Fruit fly (Drosophila melanogaster) whole organism, wandering third instar larva: ENCODE measurements around the gene CG33229.

Experiments
- Abd-B ChIP-seq: fragments of >200 bp; optimal IDR thresholded peaks from 2 replicates; lab custom pipeline; 2017; ENCODE audit warnings: missing biosample characterization, missing genetic modification characterization
- CG32264 ChIP-seq: fragments of 200-800 bp; sonication (Bioruptor generic); optimal IDR thresholded peaks from 2 replicates; lab custom pipeline; 2016; ENCODE audit warnings: missing biosample characterization, missing genetic modification characterization
- CG9705 ChIP-seq: fragments of 200-800 bp; sonication (Bioruptor generic); optimal IDR thresholded peaks from 2 replicates; lab custom pipeline; 2018; ENCODE audit warnings: missing biosample characterization, mild to moderate bottlenecking, missing genetic modification characterization
- CrebA ChIP-seq: fragments of 200-800 bp; sonication (Bioruptor generic); optimal IDR thresholded peaks from 2 replicates; lab custom pipeline; 2016; ENCODE audit warnings: missing biosample characterization, mild to moderate bottlenecking, missing genetic modification characterization, borderline replicate concordance
- Dfd ChIP-seq: fragments of >200 bp; optimal IDR thresholded peaks from 2 replicates; lab custom pipeline; 2017; ENCODE audit warnings: missing biosample characterization, missing genetic modification characterization
- GATAd ChIP-seq: sonication (Bioruptor generic); optimal IDR thresholded peaks from 2 replicates; lab custom pipeline; 2016; ENCODE audit warnings: missing biosample characterization, missing genetic modification characterization
- HLH106 ChIP-seq: fragments of 200-800 bp; optimal IDR thresholded peaks from 3 replicates; lab custom pipeline; 2019; ENCODE audit warnings: missing biosample characterization, mild to moderate bottlenecking, missing genetic modification characterization, moderate library complexity
- Hnf4 ChIP-seq: fragments of 200-800 bp; sonication (Bioruptor generic); optimal IDR thresholded peaks from 2 replicates; lab custom pipeline; 2016; ENCODE audit warnings: missing biosample characterization, mild to moderate bottlenecking, missing genetic modification characterization
- Hr83 ChIP-seq: fragments of 200-300 bp; sonication (Bioruptor generic); optimal IDR thresholded peaks from 2 replicates; lab custom pipeline; 2016; ENCODE audit warnings: missing biosample characterization, mild to moderate bottlenecking, missing genetic modification characterization, moderate library complexity; ENCODE audit not compliant: poor library complexity, severe bottlenecking
- Jra ChIP-seq: sonication (Bioruptor generic); optimal IDR thresholded peaks from 2 replicates; lab custom pipeline; 2016; ENCODE audit warnings: missing biosample characterization, missing genetic modification characterization
- Myc ChIP-seq: fragments of >200 bp; optimal IDR thresholded peaks from 2 replicates; lab custom pipeline; 2017
- N ChIP-seq: fragments of >200 bp; optimal IDR thresholded peaks from 2 replicates; lab custom pipeline; 2018; ENCODE audit warnings: missing biosample characterization, missing external identifiers, missing genetic modification characterization
- OdsH ChIP-seq: fragments of 200-800 bp; sonication (Bioruptor generic); optimal IDR thresholded peaks from 2 replicates; lab custom pipeline; 2016; ENCODE audit warnings: missing biosample characterization, mild to moderate bottlenecking, missing genetic modification characterization
- Sp1 ChIP-seq: fragments of 200-800 bp; sonication (Bioruptor generic); optimal IDR thresholded peaks from 3 replicates; lab custom pipeline; 2019; ENCODE audit warnings: missing biosample characterization, mild to moderate bottlenecking, missing genetic modification characterization, moderate library complexity
- br ChIP-seq: fragments of 200-800 bp; sonication (Bioruptor generic); optimal IDR thresholded peaks from 2 replicates; lab custom pipeline; 2016; ENCODE audit warnings: missing biosample characterization, missing genetic modification characterization
- brk ChIP-seq: fragments of 200-800 bp; sonication (Bioruptor generic); optimal IDR thresholded peaks from 2 replicates; lab custom pipeline; 2016; ENCODE audit warnings: missing biosample characterization, mild to moderate bottlenecking, missing genetic modification characterization
- dl ChIP-seq, 2 experiments: fragments of 175-275, 200-275 bp in 1 of 2; fragments of 200-275 bp in 1 of 2; sonication (Bioruptor generic); optimal IDR thresholded peaks; lab custom pipeline; 2018; ENCODE audit warnings: mild to moderate bottlenecking in 2 of 2, missing biosample characterization in 2 of 2, missing genetic modification characterization in 2 of 2, moderate library complexity in 2 of 2; ENCODE audit not compliant: partially characterized antibody in 2 of 2, insufficient read depth in 1 of 2
- dsf ChIP-seq: sonication (Bioruptor generic); optimal IDR thresholded peaks from 2 replicates; lab custom pipeline; 2016; ENCODE audit warnings: missing biosample characterization, missing genetic modification characterization, borderline replicate concordance
- ey ChIP-seq: fragments of 200-800 bp; sonication (Bioruptor generic); optimal IDR thresholded peaks from 2 replicates; lab custom pipeline; 2016; ENCODE audit warnings: missing biosample characterization, missing genetic modification characterization
- foxo ChIP-seq, 2 experiments: fragments of 200-800 bp; sonication (Bioruptor generic); optimal IDR thresholded peaks; 2 replicates in 1 of 2; 3 replicates in 1 of 2; lab custom pipeline; 2016 to 2017; ENCODE audit warnings: missing biosample characterization in 2 of 2, missing genetic modification characterization in 2 of 2
- fru ChIP-seq: fragments of 200-800 bp; sonication (Bioruptor generic); optimal IDR thresholded peaks from 3 replicates; lab custom pipeline; 2016; ENCODE audit warnings: missing biosample characterization, mild to moderate bottlenecking, missing genetic modification characterization
- h ChIP-seq: fragments of 200-800 bp; sonication (Bioruptor generic); optimal IDR thresholded peaks from 3 replicates; lab custom pipeline; 2016; ENCODE audit warnings: missing biosample characterization, mild to moderate bottlenecking, missing genetic modification characterization
- jim ChIP-seq: fragments of 175-275, 200-325 bp; sonication (Bioruptor generic); optimal IDR thresholded peaks from 2 replicates; lab custom pipeline; 2016; ENCODE audit warnings: missing biosample characterization, mild to moderate bottlenecking, missing genetic modification characterization
- lola ChIP-seq: fragments of >200 bp; optimal IDR thresholded peaks from 2 replicates; lab custom pipeline; 2017; ENCODE audit warnings: missing biosample characterization, missing genetic modification characterization
- psq ChIP-seq: fragments of 200-800 bp; sonication (Bioruptor generic); optimal IDR thresholded peaks from 3 replicates; lab custom pipeline; 2017; ENCODE audit warnings: missing biosample characterization, mild to moderate bottlenecking, missing genetic modification characterization, moderate library complexity
- rgr ChIP-seq: fragments of 200-800 bp; sonication (Bioruptor generic); optimal IDR thresholded peaks from 3 replicates; lab custom pipeline; 2016; ENCODE audit warnings: missing biosample characterization, mild to moderate bottlenecking, missing genetic modification characterization
- sage ChIP-seq: fragments of 200-800 bp; sonication (Bioruptor generic); optimal IDR thresholded peaks from 2 replicates; lab custom pipeline; 2016; ENCODE audit warnings: missing biosample characterization, mild to moderate bottlenecking, missing genetic modification characterization
- sv ChIP-seq: fragments of 200-800 bp; sonication (Bioruptor generic); optimal IDR thresholded peaks from 3 replicates; lab custom pipeline; 2016; ENCODE audit warnings: missing biosample characterization, missing genetic modification characterization
- tai ChIP-seq: sonication (Bioruptor generic); optimal IDR thresholded peaks from 2 replicates; lab custom pipeline; 2016; ENCODE audit warnings: missing biosample characterization, missing genetic modification characterization
- usp ChIP-seq: fragments of >200 bp; optimal IDR thresholded peaks from 2 replicates; lab custom pipeline; 2017; ENCODE audit warnings: missing biosample characterization, missing genetic modification characterization
- woc ChIP-seq: sonication (Bioruptor generic); optimal IDR thresholded peaks from 2 replicates; lab custom pipeline; 2016; ENCODE audit warnings: missing biosample characterization, mild to moderate bottlenecking, missing genetic modification characterization

The CG33229 gene

DNA sequence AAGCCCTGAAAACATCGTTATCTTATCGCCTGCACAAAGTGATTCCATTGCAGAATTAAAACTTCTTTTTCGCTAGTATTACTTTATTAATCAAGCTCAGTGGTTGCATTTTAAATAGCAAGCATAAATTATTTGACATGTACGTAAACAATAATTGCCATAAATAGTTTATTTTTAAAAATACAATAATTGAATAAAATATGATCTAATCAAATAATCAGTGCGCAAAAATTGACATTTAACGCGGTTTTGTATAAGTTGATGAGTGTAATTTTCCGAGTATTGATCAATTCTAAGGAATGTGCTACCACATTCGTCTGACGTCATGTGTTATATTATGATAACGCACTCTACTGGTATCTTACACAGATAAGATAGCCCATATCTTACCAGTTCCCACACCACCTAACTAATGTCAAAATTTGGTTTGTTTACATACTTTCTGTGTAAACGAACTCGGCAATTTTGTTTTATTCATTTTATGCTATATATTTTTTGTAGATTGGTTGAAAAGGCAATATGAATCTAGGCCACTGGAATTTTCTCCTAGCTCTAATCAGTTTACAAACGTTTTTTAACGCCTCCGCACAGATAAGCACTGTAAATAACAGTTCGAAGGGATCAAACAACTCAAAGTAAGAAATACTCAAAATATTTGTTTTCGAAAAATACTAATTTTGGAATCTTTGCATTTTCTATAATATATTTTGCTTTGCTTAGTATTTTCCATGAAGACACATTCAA is 24.0 kb downstream of the CG33229 start, which contains the start of gene mthl14:
Gene mthl14, plus strand, starts transcription at position 10 of the 744 bp plus-strand sequence.
- TF ChIP-seq dl (GFP tag; optimal IDR thresholded peaks at IDR 0.05; lab: Kevin White, UChicago; ENCODE audit: insufficient read depth in 1 of 2, partially characterized antibody in 2 of 2) (no peak), tai (GFP tag; lab: Kevin White, UChicago) (no peak), Jra (GFP tag; lab: Kevin White, UChicago) (no peak), br (GFP tag; lab: Kevin White, UChicago) (no peak), Abd-B (GFP tag; lab: Kevin White, UChicago) (no peak), N (GFP tag; lab: Kevin White, UChicago) (no peak)
- TF ChIP-seq, all 38 proteins: peak for 0

DNA sequence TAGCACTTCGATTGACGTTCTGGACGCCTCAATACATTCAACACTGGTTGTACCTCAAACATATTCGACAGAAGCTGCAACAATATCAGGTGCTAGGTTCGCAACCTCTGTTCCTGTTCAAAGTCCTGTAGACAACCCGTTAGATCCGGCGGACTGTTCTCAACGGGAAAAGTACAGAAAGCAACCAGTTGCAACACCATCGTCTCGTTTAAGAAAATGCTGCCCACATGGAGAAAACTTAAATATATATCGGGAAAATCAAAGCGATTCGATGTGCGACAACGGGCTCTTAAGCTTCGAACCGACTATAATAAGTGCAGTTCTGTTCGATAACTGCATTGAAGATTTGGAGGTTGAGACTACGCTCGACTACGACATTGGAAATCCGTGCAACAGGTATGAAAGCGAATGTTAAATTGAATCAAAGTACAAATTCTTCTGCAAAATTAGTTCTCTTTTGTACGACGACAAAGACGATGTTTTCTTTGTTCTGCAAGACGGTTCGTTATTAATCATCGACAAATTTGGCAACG is 24.6 kb downstream of the CG33229 start:
- TF ChIP-seq OdsH (GFP tag; lab: Kevin White, UChicago), result no peak
- no peak for TF ChIP-seq foxo (GFP tag; optimal IDR thresholded peaks at IDR 0.05; lab: Kevin White, UChicago)
- no peak for TF ChIP-seq sage (GFP tag; lab: Kevin White, UChicago)
- TF ChIP-seq brk (GFP tag; lab: Kevin White, UChicago), result no peak
- TF ChIP-seq psq (GFP tag; lab: Kevin White, UChicago), result no peak
- TF ChIP-seq ey (GFP tag; lab: Kevin White, UChicago), result no peak
- no peak for TF ChIP-seq usp (GFP tag; lab: Kevin White, UChicago)
- TF ChIP-seq fru (GFP tag; lab: Kevin White, UChicago), result no peak
- TF ChIP-seq br (GFP tag; lab: Kevin White, UChicago), result no peak
- no peak for TF ChIP-seq jim
- no peak for TF ChIP-seq Hnf4
- no peak for TF ChIP-seq N (GFP tag; lab: Kevin White, UChicago)
- TF ChIP-seq CrebA, result no peak
- no peak for TF ChIP-seq rgr (GFP tag; lab: Kevin White, UChicago)

DNA sequence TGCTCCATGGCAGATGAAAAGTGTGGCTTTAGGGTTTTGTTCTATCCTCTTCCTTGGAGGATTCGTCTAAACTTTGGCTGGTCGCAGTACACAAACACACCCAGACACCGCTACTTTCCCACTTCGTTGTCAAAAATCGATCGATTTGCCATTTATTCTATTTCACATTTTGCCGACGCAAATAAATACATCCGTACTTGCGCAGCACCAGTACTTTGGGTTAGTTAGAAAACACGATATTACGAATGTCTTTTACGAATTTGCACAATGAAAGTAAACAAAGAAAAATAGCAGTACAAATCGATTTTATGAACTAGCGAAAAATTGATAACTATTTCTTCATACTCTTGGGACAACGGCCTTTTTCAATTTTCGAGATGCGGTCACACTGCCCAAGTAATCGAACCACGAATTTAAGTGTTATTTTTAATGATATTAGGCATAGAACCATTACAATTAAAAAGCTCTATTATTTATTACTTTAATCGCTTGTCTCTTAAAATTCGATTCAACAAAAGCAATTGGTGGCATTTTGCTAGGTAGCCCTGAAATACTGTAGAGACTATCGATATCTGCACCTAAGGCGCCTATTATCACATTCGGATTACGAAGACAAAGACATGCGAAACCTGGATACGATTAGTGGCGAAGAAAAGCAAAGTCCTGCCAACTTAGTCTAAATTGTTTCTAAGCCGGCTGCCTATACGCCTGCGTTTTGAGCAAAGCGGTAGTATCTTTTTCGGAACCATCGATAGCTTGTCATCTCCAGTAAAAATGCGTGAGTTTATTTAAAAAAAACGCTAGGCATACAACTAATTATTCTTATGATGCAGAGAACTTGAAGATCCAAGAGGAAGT is 34.2 kb downstream of the CG33229 start, which contains the start of the genes DIP2 and wac:
Gene DIP2, minus strand, starts transcription at position 337 of the 858 bp plus-strand sequence.
Gene wac, plus strand, starts transcription at position 559 of the 858 bp plus-strand sequence.
- TF ChIP-seq rgr (GFP tag; lab: Kevin White, UChicago) (peak; percentile 81), CG32264 (GFP tag; lab: Kevin White, UChicago) (peak; percentile 32), lola (GFP tag; lab: Kevin White, UChicago) (no peak), OdsH (GFP tag; lab: Kevin White, UChicago) (peak; percentile 58), psq (GFP tag; lab: Kevin White, UChicago) (peak; percentile 71), Dfd (no peak), HLH106 (tag; lab: Kevin White, UChicago) (no peak), Abd-B (GFP tag; lab: Kevin White, UChicago) (no peak), CG9705 (GFP tag; lab: Kevin White, UChicago) (peak; percentile 11), jim (peak; percentile 71), tai (GFP tag; lab: Kevin White, UChicago) (peak; percentile 95), sv (GFP tag; lab: Kevin White, UChicago) (peak; percentile 74), ey (GFP tag; lab: Kevin White, UChicago) (peak; percentile 84), foxo (GFP tag; optimal IDR thresholded peaks at IDR 0.05; lab: Kevin White, UChicago) (peak in 1 of 2 experiments; percentile 88), woc (GFP tag; lab: Kevin White, UChicago) (no peak), Hr83 (peak; percentile 97), dsf (GFP tag; lab: Kevin White, UChicago) (peak; percentile 65), h (GFP tag; lab: Kevin White, UChicago) (no peak), Jra (GFP tag; lab: Kevin White, UChicago) (peak; percentile 85), br (GFP tag; lab: Kevin White, UChicago) (peak; percentile 79), brk (GFP tag; lab: Kevin White, UChicago) (peak; percentile 87), Hnf4 (peak; percentile 90)

DNA sequence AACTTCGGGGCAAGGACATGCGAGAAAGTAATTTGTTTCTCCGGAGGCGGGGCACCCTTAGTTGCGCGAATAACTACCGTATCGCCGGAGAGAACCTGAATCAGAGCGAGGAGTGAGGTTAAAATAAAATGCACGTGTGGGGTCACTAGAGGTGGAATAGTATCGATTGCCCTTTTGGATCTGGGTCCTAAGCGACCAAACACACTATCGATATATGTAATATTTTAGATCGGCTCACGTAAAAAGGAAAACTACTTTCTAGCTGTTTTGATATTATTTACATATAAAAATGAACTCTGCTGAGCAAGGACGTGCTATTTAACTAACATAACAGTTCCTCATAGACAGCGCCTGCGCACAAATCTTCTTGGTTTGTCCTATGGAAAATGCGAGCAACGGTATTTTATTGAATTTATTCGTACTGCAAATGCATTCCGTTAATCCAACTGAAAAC is 39.1 kb downstream of the CG33229 start:
- TF ChIP-seq GATAd (GFP tag; lab: Kevin White, UChicago) (no peak), Myc (lab: Kevin White, UChicago) (peak; percentile 42), psq (GFP tag; lab: Kevin White, UChicago) (peak; percentile 20), Sp1 (GFP tag; lab: Kevin White, UChicago) (no peak), Hnf4 (peak; percentile 25), dsf (GFP tag; lab: Kevin White, UChicago) (no peak)
